Worm (Caenorhabditis elegans) whole organism, L2 larva: ENCODE results near the gene scl-7.

Experiments
- F13H6.1 ChIP-seq: sonication (generic microtip); optimal IDR thresholded peaks from 2 replicates; lab custom pipeline; 2016; ENCODE audit warnings: missing genetic modification characterization, missing compliant biosample characterization
- alr-1 ChIP-seq: fragments of 150-350 bp; optimal IDR thresholded peaks from 2 replicates; lab custom pipeline; 2014; ENCODE audit warnings: missing biosample characterization, missing genetic modification characterization
- blmp-1 ChIP-seq: sonication (generic microtip); optimal IDR thresholded peaks from 2 replicates; lab custom pipeline; 2017; ENCODE audit warnings: missing genetic modification characterization, mild to moderate bottlenecking, missing compliant biosample characterization, antibody characterized with exemption, moderate library complexity; ENCODE audit not compliant: insufficient read depth
- lin-13 ChIP-seq: fragments of 150-350 bp; optimal IDR thresholded peaks from 2 replicates; lab custom pipeline; 2014; ENCODE audit warnings: missing biosample characterization, missing genetic modification reagents, missing genetic modification characterization
- lsy-2 ChIP-seq, 2 experiments: fragments of 150-350 bp in 1 of 2; sonication (generic microtip) in 1 of 2; optimal IDR thresholded peaks; 2 replicates each; lab custom pipeline; 2014 to 2017; ENCODE audit warnings: missing biosample characterization in 2 of 2, missing genetic modification characterization in 2 of 2

DNA sequence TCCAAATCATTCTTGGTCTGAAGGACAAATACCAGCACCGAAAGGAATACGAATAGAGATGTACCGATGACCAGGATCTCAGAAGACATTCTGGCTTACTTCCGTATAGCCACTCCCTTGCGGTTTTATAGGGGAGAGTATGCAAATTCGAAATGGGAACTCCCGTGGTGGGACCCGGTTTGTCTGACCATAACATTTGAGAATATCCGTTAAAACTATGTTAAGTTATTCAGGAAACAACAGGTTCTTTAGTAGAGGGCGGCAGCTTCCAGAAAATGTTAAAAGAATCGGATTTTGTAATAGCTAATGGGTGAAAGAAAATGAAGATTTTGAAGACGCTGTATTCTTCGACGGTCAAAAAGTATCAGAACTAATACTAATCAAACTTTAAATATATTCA is 3.0 kb upstream of the scl-7 start, which contains the start of gene col-131:
- TF ChIP-seq blmp-1 = no peak
- no peak for TF ChIP-seq F13H6.1
- no peak for TF ChIP-seq alr-1 (tag; lab: Kevin White, UChicago)
- no peak for TF ChIP-seq lin-13 (GFP tag; lab: Kevin White, UChicago)
- TF ChIP-seq lsy-2 (tag; optimal IDR thresholded peaks at IDR 0.05; lab: Kevin White, UChicago) = no peak
